Fruit fly (Drosophila melanogaster) whole organism, adult: ENCODE results near the gene blp.

Experiments used
- CG12768 ChIP-seq: fragments of 200-800 bp; sonication (Bioruptor generic); optimal IDR thresholded peaks from 2 replicates; lab custom pipeline; 2017; ENCODE audit warnings: missing biosample characterization, missing genetic modification characterization, mild to moderate bottlenecking, moderate library complexity, missing genetic modification reagents
- CG14711 ChIP-seq: fragments of 200-800 bp; sonication (Bioruptor generic); optimal IDR thresholded peaks from 2 replicates; lab custom pipeline; 2018; ENCODE audit warnings: missing biosample characterization, mild to moderate bottlenecking, missing genetic modification characterization, moderate library complexity
- CG7045 ChIP-seq: fragments of 200-800 bp; sonication (Bioruptor generic); optimal IDR thresholded peaks from 2 replicates; lab custom pipeline; 2017; ENCODE audit warnings: missing biosample characterization, mild to moderate bottlenecking, missing genetic modification characterization
- CG7101 ChIP-seq: fragments of 200-800 bp; sonication (Bioruptor generic); optimal IDR thresholded peaks from 2 replicates; lab custom pipeline; 2018; ENCODE audit warnings: missing biosample characterization, mild to moderate bottlenecking, missing genetic modification characterization, moderate library complexity
- Clk ChIP-seq: fragments of 200-800 bp; sonication (Bioruptor generic); optimal IDR thresholded peaks from 2 replicates; lab custom pipeline; 2017; ENCODE audit warnings: missing biosample characterization, missing genetic modification characterization
- Hr96 ChIP-seq: fragments of 200-800 bp; sonication (Bioruptor generic); optimal IDR thresholded peaks from 2 replicates; lab custom pipeline; 2016; ENCODE audit warnings: missing biosample characterization, missing genetic modification characterization
- Mnt ChIP-seq: fragments of 200-800 bp; sonication (Bioruptor generic); optimal IDR thresholded peaks from 2 replicates; lab custom pipeline; 2016; ENCODE audit warnings: missing biosample characterization, mild to moderate bottlenecking, missing genetic modification characterization
- cnc ChIP-seq, 2 experiments: fragments of >200 bp; optimal IDR thresholded peaks; 2 replicates each; lab custom pipeline; 2017
- kay ChIP-seq: fragments of 200-800 bp; sonication (Bioruptor generic); peaks from one replicate; lab custom pipeline; 2016; ENCODE audit warnings: missing biosample characterization, missing genetic modification characterization, borderline replicate concordance
- ovo ChIP-seq: fragments of 200-800 bp; sonication (Bioruptor generic); optimal IDR thresholded peaks from 2 replicates; lab custom pipeline; 2016; ENCODE audit warnings: missing biosample characterization, missing genetic modification characterization
- pad ChIP-seq: fragments of 200-800 bp; sonication (Bioruptor generic); optimal IDR thresholded peaks from 3 replicates; lab custom pipeline; 2017; ENCODE audit warnings: missing biosample characterization, missing genetic modification characterization, mild to moderate bottlenecking, moderate library complexity, missing genetic modification reagents
- tj ChIP-seq: fragments of 200-800 bp; sonication (Bioruptor generic); optimal IDR thresholded peaks from 3 replicates; lab custom pipeline; 2017; ENCODE audit warnings: missing biosample characterization, mild to moderate bottlenecking, missing genetic modification characterization, moderate library complexity

DNA sequence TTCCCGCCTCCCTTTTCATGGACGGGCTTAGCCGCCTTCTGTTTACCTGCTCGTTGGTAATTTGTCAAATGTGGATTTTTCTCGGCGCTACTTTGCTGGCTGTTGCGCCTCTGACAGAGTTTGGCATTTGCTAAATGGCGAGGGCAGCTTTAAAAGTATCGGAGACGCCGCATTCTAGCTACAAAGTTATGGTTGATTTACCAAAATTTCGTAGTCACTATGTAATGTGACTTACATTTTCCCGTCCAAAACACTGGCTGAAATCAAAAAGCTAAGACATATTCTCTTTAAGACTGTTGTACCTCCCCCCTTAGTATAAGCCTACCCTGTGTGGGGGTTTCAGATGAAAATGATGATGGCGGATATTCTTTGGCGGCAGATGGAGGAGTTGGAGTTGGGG, 14.0 kb downstream of the blp start:
- TF ChIP-seq CG14711 (no peak), ovo (GFP tag; lab: Kevin White, UChicago) (no peak), Hr96 (GFP tag; lab: Kevin White, UChicago) (no peak), kay (no peak), Mnt (GFP tag; lab: Kevin White, UChicago) (no peak), CG7101 (tag; lab: Kevin White, UChicago) (no peak), cnc (optimal IDR thresholded peaks at IDR 0.05; lab: Kevin White, UChicago) (no peak), pad (GFP tag; lab: Kevin White, UChicago) (no peak), Clk (GFP tag; lab: Kevin White, UChicago) (no peak), CG7045 (GFP tag; lab: Kevin White, UChicago) (no peak), tj (GFP tag; lab: Kevin White, UChicago) (no peak), CG12768 (GFP tag; lab: Kevin White, UChicago) (no peak)
